Worm (Caenorhabditis elegans) whole organism, late embryonic: ENCODE data around the gene K02D3.1.

Experiments
- F13H6.1 ChIP-seq: sonication (generic microtip); optimal IDR thresholded peaks from 2 replicates; lab custom pipeline; 2016; ENCODE audit warnings: missing genetic modification characterization, missing compliant biosample characterization
- T23F11.4 ChIP-seq: fragments of 200-800 bp; sonication (Bioruptor generic); optimal IDR thresholded peaks from 2 replicates; lab custom pipeline; 2018; ENCODE audit warnings: mild to moderate bottlenecking, missing genetic modification characterization, missing compliant biosample characterization
- Y22D7AL.16 ChIP-seq: sonication (generic microtip); optimal IDR thresholded peaks from 2 replicates; lab custom pipeline; 2016; ENCODE audit warnings: missing genetic modification characterization, missing compliant biosample characterization
- ama-1 ChIP-seq: fragments of 150-350 bp; optimal IDR thresholded peaks from 2 replicates; lab custom pipeline; 2014
- ceh-18 ChIP-seq: sonication (generic microtip); optimal IDR thresholded peaks from 2 replicates; lab custom pipeline; 2016; ENCODE audit warnings: missing genetic modification characterization, missing compliant biosample characterization
- ceh-19 ChIP-seq: fragments of 200-800 bp; sonication (Bioruptor generic); optimal IDR thresholded peaks from 2 replicates; lab custom pipeline; 2018; ENCODE audit warnings: mild to moderate bottlenecking, missing genetic modification characterization, missing compliant biosample characterization
- ceh-24 ChIP-seq: sonication (generic microtip); optimal IDR thresholded peaks from 2 replicates; lab custom pipeline; 2016; ENCODE audit warnings: mild to moderate bottlenecking, missing genetic modification characterization, missing compliant biosample characterization
- ceh-31 ChIP-seq: sonication (generic microtip); optimal IDR thresholded peaks from 2 replicates; lab custom pipeline; 2016; ENCODE audit warnings: missing genetic modification characterization, missing compliant biosample characterization
- ceh-34 ChIP-seq: sonication (generic microtip); optimal IDR thresholded peaks from 2 replicates; lab custom pipeline; 2016; ENCODE audit warnings: mild to moderate bottlenecking, missing genetic modification characterization, missing compliant biosample characterization
- ceh-48 ChIP-seq: sonication (generic microtip); optimal IDR thresholded peaks from 2 replicates; lab custom pipeline; 2016; ENCODE audit warnings: missing genetic modification characterization, inconsistent platforms, missing compliant biosample characterization
- ceh-9 ChIP-seq: sonication (generic microtip); optimal IDR thresholded peaks from 2 replicates; lab custom pipeline; 2016; ENCODE audit warnings: mild to moderate bottlenecking, missing genetic modification characterization, inconsistent platforms, missing compliant biosample characterization
- che-1 ChIP-seq: sonication (generic microtip); optimal IDR thresholded peaks from 2 replicates; lab custom pipeline; 2016; ENCODE audit warnings: mild to moderate bottlenecking, missing genetic modification characterization, missing compliant biosample characterization
- ets-4 ChIP-seq: sonication (generic microtip); optimal IDR thresholded peaks from 2 replicates; lab custom pipeline; 2016; ENCODE audit warnings: missing genetic modification characterization, missing compliant biosample characterization
- eyg-1 ChIP-seq: sonication (generic microtip); optimal IDR thresholded peaks from 2 replicates; lab custom pipeline; 2016; ENCODE audit warnings: missing genotype, missing genetic modification characterization, missing compliant biosample characterization
- fax-1 ChIP-seq: sonication (generic microtip); optimal IDR thresholded peaks from 2 replicates; lab custom pipeline; 2016; ENCODE audit warnings: missing genotype, missing genetic modification characterization, missing compliant biosample characterization
- fkh-10 ChIP-seq: fragments of 150-350 bp; optimal IDR thresholded peaks from 2 replicates; lab custom pipeline; 2014; ENCODE audit warnings: missing biosample characterization, missing genetic modification reagents, missing genetic modification characterization
- hlh-13 ChIP-seq: fragments of 200-800 bp; sonication (Bioruptor generic); optimal IDR thresholded peaks from 2 replicates; lab custom pipeline; 2018; ENCODE audit warnings: mild to moderate bottlenecking, missing genetic modification characterization, missing compliant biosample characterization
- hlh-15 ChIP-seq: sonication (generic microtip); optimal IDR thresholded peaks from 2 replicates; lab custom pipeline; 2016; ENCODE audit warnings: missing genetic modification characterization, missing compliant biosample characterization
- hlh-8 ChIP-seq: sonication (generic microtip); optimal IDR thresholded peaks from 2 replicates; lab custom pipeline; 2016; ENCODE audit warnings: missing genotype, missing genetic modification characterization, missing compliant biosample characterization
- madf-2 ChIP-seq: sonication (generic microtip); optimal IDR thresholded peaks from 2 replicates; lab custom pipeline; 2017; ENCODE audit warnings: missing genetic modification characterization, missing compliant biosample characterization
- mec-3 ChIP-seq: sonication (generic microtip); optimal IDR thresholded peaks from 2 replicates; lab custom pipeline; 2016; ENCODE audit warnings: borderline replicate concordance, missing genetic modification characterization, missing compliant biosample characterization
- nfya-1 ChIP-seq: sonication (generic microtip); optimal IDR thresholded peaks from 2 replicates; lab custom pipeline; 2017; ENCODE audit warnings: missing genetic modification characterization, mild to moderate bottlenecking, missing compliant biosample characterization, antibody characterized with exemption, moderate library complexity
- nhr-11 ChIP-seq: fragments of 150-350 bp; optimal IDR thresholded peaks from 2 replicates; lab custom pipeline; 2014; ENCODE audit warnings: missing biosample characterization, missing genetic modification characterization
- nhr-232 ChIP-seq: sonication (generic microtip); optimal IDR thresholded peaks from 2 replicates; lab custom pipeline; 2016; ENCODE audit warnings: missing genetic modification characterization, missing compliant biosample characterization
- pat-9 ChIP-seq: fragments of 200-800 bp; sonication (Bioruptor generic); optimal IDR thresholded peaks from 2 replicates; lab custom pipeline; 2018; ENCODE audit warnings: mild to moderate bottlenecking, missing genetic modification characterization, moderate library complexity, missing compliant biosample characterization
- pax-1 ChIP-seq: fragments of 150-350 bp; optimal IDR thresholded peaks from 2 replicates; lab custom pipeline; 2014; ENCODE audit warnings: missing biosample characterization, missing genetic modification characterization
- pha-2 ChIP-seq: sonication (generic microtip); optimal IDR thresholded peaks from 2 replicates; lab custom pipeline; 2017; ENCODE audit warnings: mild to moderate bottlenecking, missing genetic modification characterization, missing compliant biosample characterization
- pha-4 ChIP-seq: fragments of 150-350 bp; optimal IDR thresholded peaks from 2 replicates; lab custom pipeline; 2018; ENCODE audit warnings: missing biosample characterization, missing genetic modification reagents, missing genetic modification characterization
- pqm-1 ChIP-seq: sonication (generic microtip); optimal IDR thresholded peaks from 2 replicates; lab custom pipeline; 2016; ENCODE audit warnings: missing genetic modification characterization, missing compliant biosample characterization
- rnt-1 ChIP-seq: sonication (generic microtip); optimal IDR thresholded peaks from 2 replicates; lab custom pipeline; 2016; ENCODE audit warnings: missing genetic modification characterization, missing compliant biosample characterization
- sdc-2 ChIP-seq: sonication (generic microtip); optimal IDR thresholded peaks from 2 replicates; lab custom pipeline; 2016; ENCODE audit warnings: missing genotype, missing genetic modification characterization, missing compliant biosample characterization
- syd-9 ChIP-seq: sonication (generic microtip); optimal IDR thresholded peaks from 2 replicates; lab custom pipeline; 2016; ENCODE audit warnings: mild to moderate bottlenecking, missing genetic modification characterization, moderate library complexity, missing compliant biosample characterization
- tbx-2 ChIP-seq: sonication (generic microtip); optimal IDR thresholded peaks from 2 replicates; lab custom pipeline; 2016; ENCODE audit warnings: missing genetic modification characterization, missing compliant biosample characterization
- tbx-7 ChIP-seq: sonication (generic microtip); optimal IDR thresholded peaks from 2 replicates; lab custom pipeline; 2016; ENCODE audit warnings: missing genotype, missing genetic modification characterization, missing compliant biosample characterization
- unc-42 ChIP-seq: sonication (generic microtip); optimal IDR thresholded peaks from 2 replicates; lab custom pipeline; 2016; ENCODE audit warnings: missing genotype, missing genetic modification characterization, missing compliant biosample characterization
- unc-55 ChIP-seq: sonication (generic microtip); optimal IDR thresholded peaks from 2 replicates; lab custom pipeline; 2017; ENCODE audit warnings: missing biosample characterization, missing genetic modification reagents, missing genetic modification characterization
- zip-5 ChIP-seq: sonication (generic microtip); optimal IDR thresholded peaks from 2 replicates; lab custom pipeline; 2016; ENCODE audit warnings: missing genetic modification characterization, missing compliant biosample characterization
- ztf-16 ChIP-seq: sonication (generic microtip); optimal IDR thresholded peaks from 2 replicates; lab custom pipeline; 2017; ENCODE audit warnings: missing genetic modification characterization, missing compliant biosample characterization

K02D3.1 gene

ce11 chrX:13726285-13726684 lies 19.6 kb downstream of the K02D3.1 start:
- TF ChIP-seq hlh-15 (tag; lab: Kevin White, UChicago) (no peak), nhr-11 (tag; lab: Kevin White, UChicago) (no peak), zip-5 (tag; lab: Kevin White, UChicago) (no peak), mec-3 (tag; lab: Kevin White, UChicago) (no peak), pqm-1 (tag; lab: Kevin White, UChicago) (no peak), hlh-8 (tag; lab: Kevin White, UChicago) (no peak), pat-9 (tag; lab: Kevin White, UChicago) (no peak), F13H6.1 (tag; lab: Kevin White, UChicago) (no peak), ceh-19 (GFP tag; lab: Kevin White, UChicago) (no peak)

ce11 chrX:13726874-13727343 lies 20.2 kb downstream of the K02D3.1 start, which contains the start of gene pix-1:
Gene pix-1, plus strand, starts transcription at chrX:13727293.
- TF ChIP-seq hlh-8 (tag; lab: Kevin White, UChicago) (peak; percentile 76), ceh-31 (tag; lab: Kevin White, UChicago) (peak; percentile 32), pat-9 (tag; lab: Kevin White, UChicago) (no peak), tbx-2 (tag; lab: Kevin White, UChicago) (peak; percentile 9), nfya-1 (tag; lab: Kevin White, UChicago) (peak; percentile 46), ceh-34 (tag; lab: Kevin White, UChicago) (peak; percentile 0), rnt-1 (tag; lab: Kevin White, UChicago) (no peak), hlh-13 (GFP tag; lab: Kevin White, UChicago) (no peak), ceh-18 (peak; percentile 10), sdc-2 (peak; percentile 66), fkh-10 (no peak), ceh-9 (tag; lab: Kevin White, UChicago) (no peak), che-1 (tag; lab: Kevin White, UChicago) (no peak), ceh-48 (peak; percentile 14), F13H6.1 (tag; lab: Kevin White, UChicago) (no peak)
- TF ChIP-seq, all 69 proteins: peak for 8

DNA sequence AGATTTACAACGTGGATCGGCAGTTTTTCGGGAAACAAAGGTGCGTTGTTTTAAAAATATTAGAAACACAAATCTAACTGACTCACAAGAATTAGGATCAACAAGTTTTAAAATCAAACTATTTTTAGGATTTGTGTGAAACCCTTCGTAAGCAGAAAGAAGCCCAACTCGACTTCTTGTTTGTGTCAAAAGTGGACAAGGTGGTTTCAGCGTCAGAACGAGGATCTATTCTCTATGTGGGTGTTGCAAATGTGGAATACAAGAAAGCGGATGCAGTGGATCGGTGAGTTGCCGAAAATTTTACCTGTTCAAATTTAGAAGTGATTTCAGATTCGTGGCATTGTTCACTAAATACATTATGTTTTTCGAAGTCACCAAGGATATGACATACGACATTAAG lies 22.3 kb downstream of the K02D3.1 start:
- TF ChIP-seq T23F11.4 (GFP tag; lab: Kevin White, UChicago) (no peak), ceh-24 (tag; lab: Kevin White, UChicago) (no peak), nhr-232 (no peak), unc-42 (tag; lab: Kevin White, UChicago) (no peak), pax-1 (tag; lab: Kevin White, UChicago) (no peak), pha-4 (tag; lab: Kevin White, UChicago) (no peak), ets-4 (no peak), syd-9 (tag; lab: Kevin White, UChicago) (no peak), ztf-16 (no peak), fax-1 (no peak), rnt-1 (tag; lab: Kevin White, UChicago) (no peak), pha-2 (tag; lab: Kevin White, UChicago) (no peak), ama-1 (lab: Kevin White, UChicago) (no peak), che-1 (tag; lab: Kevin White, UChicago) (no peak), madf-2 (no peak), tbx-7 (tag; lab: Kevin White, UChicago) (no peak), eyg-1 (no peak), pqm-1 (tag; lab: Kevin White, UChicago) (no peak)

ce11 chrX:13729724-13730123 lies 23.0 kb downstream of the K02D3.1 start:
- no peak for TF ChIP-seq pha-4 (tag; lab: Kevin White, UChicago)
- TF ChIP-seq eyg-1 = no peak
- no peak for TF ChIP-seq Y22D7AL.16 (tag; lab: Kevin White, UChicago)
- no peak for TF ChIP-seq unc-55
- TF ChIP-seq ceh-18 = no peak
